Fruit fly (Drosophila melanogaster) whole organism, prepupa: Measurements from ENCODE around the gene Klf15.

Source experiments
- CG10631 ChIP-seq: fragments of 200-800 bp; sonication (Bioruptor generic); optimal IDR thresholded peaks from 2 replicates; lab custom pipeline; 2016; ENCODE audit warnings: missing biosample characterization, missing genetic modification characterization
- CG32006 ChIP-seq: fragments of 200-800 bp; sonication (Bioruptor generic); optimal IDR thresholded peaks from 3 replicates; lab custom pipeline; 2017; ENCODE audit warnings: missing biosample characterization, mild to moderate bottlenecking, missing genetic modification characterization
- CG3919 ChIP-seq: fragments of 200-800 bp; sonication (Bioruptor generic); optimal IDR thresholded peaks from 3 replicates; lab custom pipeline; 2016; ENCODE audit warnings: missing biosample characterization, missing genetic modification characterization
- CG6163 ChIP-seq: fragments of 200-800 bp; sonication (Bioruptor generic); IDR thresholded peaks from 3 replicates; pipeline ENCODE4 v1.3.6; 2022; ENCODE audit warnings: missing biosample characterization, missing genetic modification characterization
- CG6808 ChIP-seq: fragments of 200-800 bp; sonication (Bioruptor generic); optimal IDR thresholded peaks from 3 replicates; lab custom pipeline; 2017; ENCODE audit warnings: missing biosample characterization, missing genetic modification characterization, mild to moderate bottlenecking, moderate library complexity, missing genetic modification reagents
- CG8119 ChIP-seq: fragments of 200-800 bp; sonication (Bioruptor generic); IDR thresholded peaks from 3 replicates; pipeline ENCODE4 v1.3.6; 2022; ENCODE audit warnings: missing biosample characterization, missing genetic modification characterization
- CG8319 ChIP-seq: fragments of 200-800 bp; sonication (Bioruptor generic); optimal IDR thresholded peaks from 3 replicates; lab custom pipeline; 2016; ENCODE audit warnings: missing biosample characterization, missing genetic modification characterization
- Eip78C ChIP-seq: fragments of 200-800 bp; sonication (Bioruptor generic); peaks from one replicate; lab custom pipeline; 2016; ENCODE audit warnings: missing biosample characterization, missing genetic modification characterization
- Hr39 ChIP-seq: fragments of 200-800 bp; sonication (Bioruptor generic); optimal IDR thresholded peaks from 2 replicates; lab custom pipeline; 2016; ENCODE audit warnings: missing biosample characterization, missing genetic modification characterization
- Met ChIP-seq: fragments of 200-800 bp; sonication (Bioruptor generic); optimal IDR thresholded peaks from 3 replicates; lab custom pipeline; 2016; ENCODE audit warnings: missing biosample characterization, missing genetic modification characterization
- Sox102F ChIP-seq: fragments of 200-800 bp; sonication (Bioruptor generic); optimal IDR thresholded peaks from 2 replicates; lab custom pipeline; 2016; ENCODE audit warnings: missing biosample characterization, mild to moderate bottlenecking, missing genetic modification characterization
- eg ChIP-seq: fragments of 200-800 bp; sonication (Bioruptor generic); IDR thresholded peaks from 3 replicates; pipeline ENCODE4 v1.3.6; 2022; ENCODE audit warnings: missing biosample characterization, missing genetic modification characterization
- svp ChIP-seq: fragments of 200-800 bp; sonication (Bioruptor generic); peaks from one replicate; lab custom pipeline; 2016; ENCODE audit warnings: missing biosample characterization, missing genetic modification characterization
- vri ChIP-seq: fragments of 200-800 bp; sonication (Bioruptor generic); optimal IDR thresholded peaks from 3 replicates; lab custom pipeline; 2016; ENCODE audit warnings: missing biosample characterization, mild to moderate bottlenecking, missing genetic modification characterization

The Klf15 gene

DNA sequence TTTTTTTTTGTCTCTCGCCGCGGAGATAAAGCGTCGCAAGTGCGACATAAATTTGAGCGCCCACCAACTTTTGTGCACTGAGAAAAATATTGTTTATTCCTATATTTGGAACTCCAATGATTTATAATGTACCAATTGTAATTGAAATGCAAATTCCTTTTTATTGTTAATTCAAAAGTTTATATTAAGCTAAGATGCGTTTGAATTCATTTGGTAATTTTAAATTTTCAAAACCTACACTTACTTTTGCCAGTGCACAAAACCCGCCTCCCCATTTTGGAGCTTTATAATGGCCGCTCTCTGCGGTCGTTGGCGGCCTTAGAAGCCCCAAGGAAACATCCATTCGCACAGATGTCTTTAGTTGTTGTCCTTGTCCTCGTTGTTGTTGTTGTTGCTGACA lies 9.1 kb downstream of the Klf15 start:
- no peak for TF ChIP-seq Hr39 (GFP tag; lab: Kevin White, UChicago)
- no peak for TF ChIP-seq CG6808 (GFP tag; lab: Kevin White, UChicago)
- peak; percentile 63 for TF ChIP-seq svp
- peak; percentile 0 for TF ChIP-seq Met (GFP tag; lab: Kevin White, UChicago)
- no peak for TF ChIP-seq Sox102F
- no peak for TF ChIP-seq CG8319
- TF ChIP-seq vri (GFP tag; lab: Kevin White, UChicago), result no peak
- no peak for TF ChIP-seq CG10631
- TF ChIP-seq CG6163, result 0 out of 3 replicates have a peak, but pooled peaks have one; percentile 22
- TF ChIP-seq Eip78C (GFP tag; lab: Kevin White, UChicago), result peak; percentile 54
- TF ChIP-seq CG32006, result peak; percentile 39
- 0 out of 3 replicates have a peak, but pooled peaks have one; percentile 24 for TF ChIP-seq CG8119
- 0 out of 3 replicates have a peak, but pooled peaks have one; percentile 36 for TF ChIP-seq eg (GFP tag; lab: Robert Waterston, UW)
- peak; percentile 5 for TF ChIP-seq CG3919 (GFP tag; lab: Kevin White, UChicago)
